Worm (Caenorhabditis elegans) whole organism, L4/young adult: ENCODE measurements around the gene R12C12.6.

Experiments used
- W03F9.2 ChIP-seq: fragments of 150-350 bp; optimal IDR thresholded peaks from 2 replicates; lab custom pipeline; 2014; ENCODE audit warnings: missing biosample characterization, missing genetic modification characterization
- dao-5 ChIP-seq: sonication (generic microtip); optimal IDR thresholded peaks from 2 replicates; lab custom pipeline; 2016; ENCODE audit warnings: missing genotype, missing genetic modification characterization, moderate library complexity, missing compliant biosample characterization
- him-1 ChIP-seq: sonication (generic microtip); optimal IDR thresholded peaks from 2 replicates; lab custom pipeline; 2016; ENCODE audit warnings: missing genotype, missing genetic modification reagents, missing genetic modification characterization, missing compliant biosample characterization

Gene R12C12.6

DNA sequence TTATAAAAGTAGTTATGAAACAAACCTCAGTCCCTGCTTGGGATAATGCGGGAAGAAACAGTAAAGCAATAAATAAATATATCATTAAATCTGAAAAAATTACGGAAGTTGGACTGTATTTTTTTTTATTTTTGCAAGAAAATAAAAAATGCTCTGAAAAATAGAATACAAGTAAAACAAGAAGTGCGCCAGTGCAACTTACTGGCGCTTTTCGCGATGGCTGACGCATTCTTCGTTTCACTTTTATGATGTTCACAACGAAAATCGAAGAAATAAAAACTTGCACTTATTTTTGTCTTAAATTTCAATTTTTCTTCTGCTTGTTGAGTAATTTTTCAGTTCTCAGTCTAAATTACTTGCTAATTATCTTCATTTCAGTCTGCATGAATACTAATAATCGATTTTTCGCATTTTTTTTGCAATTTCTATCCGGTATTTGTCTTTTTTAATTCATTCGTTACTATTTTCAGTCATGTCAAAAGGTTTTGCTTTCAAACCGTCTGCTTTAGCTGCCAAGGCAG is at the start of gene R12C12.6, which contains the start of gene ran-5:
TSS of gene R12C12.6 (minus strand) at position 229 of the 521 bp plus-strand sequence.
TSS of gene ran-5 (plus strand) at position 471 of the 521 bp plus-strand sequence.
- TF ChIP-seq W03F9.2 (tag; lab: Kevin White, UChicago) (peak; percentile 88), dao-5 (tag; lab: Kevin White, UChicago) (no peak), him-1 (tag; lab: Kevin White, UChicago) (peak; percentile 36)

DNA sequence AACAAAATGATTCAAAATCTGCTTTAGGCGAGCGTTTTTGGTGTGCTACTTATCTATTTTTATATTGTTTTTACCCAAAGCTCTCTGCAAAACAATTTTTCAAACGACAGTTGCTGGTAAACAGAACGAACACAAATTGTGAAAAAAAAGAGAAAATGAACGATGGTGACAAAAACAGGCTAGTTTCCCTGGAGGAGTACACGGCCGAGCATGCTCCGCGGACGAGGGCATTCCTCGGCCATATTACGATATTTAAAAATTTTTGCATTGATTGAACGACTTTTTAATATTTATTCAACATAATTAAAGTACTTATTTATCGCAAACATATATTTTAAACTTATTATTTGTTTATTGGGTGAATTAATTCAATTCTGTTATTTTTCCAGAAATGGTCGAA is 49.8 kb upstream of the R12C12.6 start, which contains the start of the genes tpp-2 and rbbp-5:
TSS of gene tpp-2 (minus strand) at position 157 of the 400 bp plus-strand sequence.
TSS of gene rbbp-5 (plus strand) at position 390 of the 400 bp plus-strand sequence.
- no peak for TF ChIP-seq W03F9.2 (tag; lab: Kevin White, UChicago)
- no peak for TF ChIP-seq him-1 (tag; lab: Kevin White, UChicago)
- no peak for TF ChIP-seq dao-5 (tag; lab: Kevin White, UChicago)

DNA sequence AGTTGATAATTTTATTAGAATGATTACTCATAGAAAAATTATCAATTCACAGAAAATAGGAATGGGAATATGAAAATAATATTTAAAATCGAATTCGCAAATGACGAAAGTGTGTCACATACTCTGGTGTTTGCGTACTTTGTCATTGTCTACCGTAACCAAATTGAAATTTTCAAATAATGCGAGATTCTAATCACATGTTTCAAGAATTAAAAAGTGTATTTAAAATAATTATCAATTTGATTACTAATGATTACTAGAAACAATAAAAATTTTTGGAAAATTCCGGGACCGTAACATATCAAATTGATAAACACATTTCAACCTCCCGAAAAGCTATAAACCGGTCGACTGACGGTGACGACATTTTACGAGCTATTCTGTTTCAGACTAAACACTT is 43.7 kb upstream of the R12C12.6 start, which contains the start of the genes fbf-2 and nspg-3:
TSS of gene fbf-2 (minus strand) at position 101 of the 400 bp plus-strand sequence.
TSS of gene nspg-3 (plus strand) at position 388 of the 400 bp plus-strand sequence.
- no peak for TF ChIP-seq dao-5 (tag; lab: Kevin White, UChicago)
- no peak for TF ChIP-seq him-1 (tag; lab: Kevin White, UChicago)
- TF ChIP-seq W03F9.2 (tag; lab: Kevin White, UChicago) = no peak

DNA sequence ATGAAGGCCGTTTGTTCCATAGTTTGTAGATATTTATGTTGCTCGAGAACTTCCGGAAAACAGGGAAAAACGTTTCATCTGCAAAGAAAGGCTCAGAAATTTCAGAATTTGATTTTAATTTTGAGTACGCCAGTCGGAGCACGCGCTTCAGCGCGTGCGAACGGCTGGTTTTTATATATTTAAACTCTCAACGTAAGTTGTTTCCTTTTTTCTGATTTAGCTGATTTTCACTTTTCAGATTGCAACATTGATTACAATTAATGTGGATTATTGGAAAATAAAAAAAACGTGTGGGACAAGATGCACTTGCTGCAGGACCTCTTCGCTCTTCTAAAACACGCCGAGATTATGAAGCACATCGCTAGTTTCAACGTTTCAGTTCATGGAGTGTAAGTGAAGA is 35.0 kb upstream of the R12C12.6 start, which contains the start of gene F21H12.3:
TSS of gene F21H12.3 (plus strand) at position 301 of the 400 bp plus-strand sequence.
- TF ChIP-seq W03F9.2 (tag; lab: Kevin White, UChicago) (no peak), him-1 (tag; lab: Kevin White, UChicago) (no peak), dao-5 (tag; lab: Kevin White, UChicago) (no peak)

DNA sequence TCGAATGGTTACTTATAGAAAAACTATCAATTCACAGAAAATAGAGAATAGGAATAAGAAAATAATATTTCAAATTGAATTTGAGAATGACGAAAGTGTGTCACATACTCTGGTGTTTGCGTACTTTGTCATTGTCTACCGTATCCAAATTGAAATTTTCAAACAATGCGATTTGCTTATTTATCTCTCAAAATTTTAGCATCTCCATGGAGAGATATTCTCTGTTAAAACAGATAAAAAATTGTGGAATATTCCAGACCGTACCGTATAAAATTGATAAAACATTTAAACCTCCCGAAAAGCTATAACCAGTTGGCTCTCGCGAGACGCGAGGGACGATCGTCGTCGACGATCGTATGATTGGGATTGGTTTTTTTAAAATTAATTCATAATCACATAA is 33.1 kb upstream of the R12C12.6 start, which contains the start of gene fbf-1:
TSS of gene fbf-1 (minus strand) at position 101 of the 400 bp plus-strand sequence.
- TF ChIP-seq W03F9.2 (tag; lab: Kevin White, UChicago) = no peak
- TF ChIP-seq him-1 (tag; lab: Kevin White, UChicago) = no peak
- no peak for TF ChIP-seq dao-5 (tag; lab: Kevin White, UChicago)

DNA sequence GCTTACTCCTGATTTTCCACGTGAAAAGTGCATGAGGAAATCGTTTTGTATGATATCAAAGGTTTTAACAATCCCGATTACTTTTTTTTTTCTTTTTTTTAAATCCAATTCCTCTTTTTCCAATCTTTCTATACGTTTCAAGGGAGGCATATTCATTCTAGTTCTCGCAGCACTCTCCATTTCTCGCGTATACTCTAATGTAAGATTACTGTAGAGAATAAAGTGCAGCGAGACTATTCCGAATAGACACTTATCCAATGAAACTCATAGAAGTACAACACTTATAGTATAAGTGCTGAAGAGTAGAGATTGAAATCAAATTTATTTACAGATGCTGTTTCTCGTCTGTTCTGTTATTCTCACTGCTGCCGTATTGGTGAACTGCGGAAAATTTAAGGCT is 29.9 kb upstream of the R12C12.6 start, which contains the start of gene H12I13.6:
TSS of gene H12I13.6 (plus strand) at position 301 of the 400 bp plus-strand sequence.
- TF ChIP-seq dao-5 (tag; lab: Kevin White, UChicago) (no peak), him-1 (tag; lab: Kevin White, UChicago) (no peak), W03F9.2 (tag; lab: Kevin White, UChicago) (no peak)

DNA sequence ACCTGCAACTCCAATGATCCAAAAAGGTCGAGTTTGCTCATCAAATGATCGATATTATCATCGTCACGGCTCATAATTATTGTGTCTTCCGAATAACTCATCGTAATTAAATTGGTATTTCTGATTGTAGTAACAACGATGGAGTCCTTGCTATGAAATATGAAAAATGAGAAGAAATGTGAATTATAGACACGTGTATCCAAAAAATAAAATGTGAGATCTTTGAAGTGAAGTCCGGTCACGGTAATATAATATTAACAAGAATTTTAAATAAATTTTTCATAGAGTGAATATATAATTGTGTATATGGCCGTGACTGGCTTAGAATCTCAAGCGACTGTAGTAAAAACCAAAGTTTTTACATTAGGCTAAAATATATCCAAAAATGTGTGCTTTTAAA is 19.4 kb upstream of the R12C12.6 start, which contains the start of gene H12I13.1:
TSS of gene H12I13.1 (minus strand) at position 101 of the 400 bp plus-strand sequence.
- TF ChIP-seq him-1 (tag; lab: Kevin White, UChicago) (no peak), dao-5 (tag; lab: Kevin White, UChicago) (no peak), W03F9.2 (tag; lab: Kevin White, UChicago) (no peak)

DNA sequence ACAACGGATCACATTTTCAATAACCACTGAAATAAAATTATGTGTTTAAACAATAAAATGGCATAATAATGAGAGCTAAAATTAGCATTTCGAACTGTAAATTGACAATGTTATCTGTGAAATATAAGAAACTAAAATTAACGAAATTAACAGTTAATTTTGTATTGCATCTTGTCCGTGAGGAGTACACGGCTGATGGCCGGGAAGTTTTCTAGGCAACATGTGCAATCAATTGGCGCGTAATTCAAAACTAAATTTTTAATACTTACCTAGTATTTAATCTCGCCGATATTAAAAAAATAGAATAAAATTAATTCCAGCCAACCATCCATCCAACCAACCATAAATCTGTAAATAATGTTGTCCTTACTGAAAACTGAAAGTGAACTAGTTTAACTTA is 13.8 kb upstream of the R12C12.6 start:
- no peak for TF ChIP-seq dao-5 (tag; lab: Kevin White, UChicago)
- peak; percentile 69 for TF ChIP-seq W03F9.2 (tag; lab: Kevin White, UChicago)
- peak; percentile 40 for TF ChIP-seq him-1 (tag; lab: Kevin White, UChicago)

DNA sequence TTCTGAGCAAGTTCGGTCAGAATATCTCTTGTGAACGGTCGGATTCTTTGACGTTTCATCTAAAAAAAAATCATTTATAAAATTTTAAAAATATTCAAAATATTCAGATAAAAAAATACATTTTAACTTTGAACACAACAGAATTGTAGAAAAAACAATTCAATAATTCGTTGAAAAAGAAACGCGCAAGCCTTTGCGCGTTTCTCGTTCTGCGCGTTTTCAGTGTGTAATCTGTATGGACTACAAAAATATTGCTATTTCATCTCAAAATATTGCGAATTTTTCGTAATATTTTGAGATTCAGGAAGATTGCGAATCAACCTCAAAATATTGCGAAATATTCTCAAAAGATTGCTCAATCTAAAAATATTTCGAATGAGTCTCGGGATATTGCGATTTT is 8.3 kb upstream of the R12C12.6 start, which contains the start of gene R12C12.7:
TSS of gene R12C12.7 (minus strand) at position 59 of the 400 bp plus-strand sequence.
- TF ChIP-seq dao-5 (tag; lab: Kevin White, UChicago) = no peak
- no peak for TF ChIP-seq W03F9.2 (tag; lab: Kevin White, UChicago)
- no peak for TF ChIP-seq him-1 (tag; lab: Kevin White, UChicago)

DNA sequence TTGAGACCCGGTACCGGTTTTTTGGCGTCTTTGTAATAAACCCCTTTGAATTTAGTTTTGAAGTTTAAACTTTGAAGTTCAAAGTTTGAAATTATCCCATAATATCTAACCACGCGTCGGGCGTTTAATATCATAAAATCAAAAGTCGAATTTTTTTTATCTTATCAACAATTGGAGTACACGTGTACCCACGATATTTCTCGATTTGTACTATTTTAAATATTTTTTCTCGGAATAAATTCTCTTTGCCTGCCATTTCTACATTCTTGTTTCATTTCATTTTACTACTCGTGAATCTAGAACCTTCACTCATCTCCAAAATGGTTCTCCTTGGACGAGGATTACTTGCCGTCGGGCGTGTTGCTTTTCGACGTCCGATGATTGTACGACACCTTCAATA is 2.5 kb upstream of the R12C12.6 start, which contains the start of gene gldc-1:
TSS of gene gldc-1 (plus strand) at position 301 of the 400 bp plus-strand sequence.
- TF ChIP-seq dao-5 (tag; lab: Kevin White, UChicago) (no peak), him-1 (tag; lab: Kevin White, UChicago) (no peak), W03F9.2 (tag; lab: Kevin White, UChicago) (no peak)

DNA sequence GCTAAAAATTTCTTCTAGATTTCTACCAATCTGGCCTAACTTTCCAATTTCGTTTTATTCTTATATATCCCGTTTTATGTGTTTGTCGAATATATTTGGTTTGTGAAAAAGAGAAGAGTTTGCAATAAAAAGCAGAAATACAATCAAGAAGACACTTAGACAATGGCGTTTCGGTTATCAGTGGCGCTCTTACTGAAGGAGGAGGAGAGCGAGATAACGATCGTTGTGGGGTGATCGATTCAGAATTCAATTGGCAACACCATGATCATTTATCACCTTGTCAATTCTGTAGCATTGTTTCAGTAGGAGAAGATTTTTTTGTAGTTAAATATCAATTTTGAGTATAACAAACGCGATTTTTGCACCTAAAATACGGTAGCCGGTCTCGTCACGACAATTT is 1.9 kb upstream of the R12C12.6 start:
- TF ChIP-seq him-1 (tag; lab: Kevin White, UChicago) = no peak
- TF ChIP-seq W03F9.2 (tag; lab: Kevin White, UChicago) = no peak
- no peak for TF ChIP-seq dao-5 (tag; lab: Kevin White, UChicago)

DNA sequence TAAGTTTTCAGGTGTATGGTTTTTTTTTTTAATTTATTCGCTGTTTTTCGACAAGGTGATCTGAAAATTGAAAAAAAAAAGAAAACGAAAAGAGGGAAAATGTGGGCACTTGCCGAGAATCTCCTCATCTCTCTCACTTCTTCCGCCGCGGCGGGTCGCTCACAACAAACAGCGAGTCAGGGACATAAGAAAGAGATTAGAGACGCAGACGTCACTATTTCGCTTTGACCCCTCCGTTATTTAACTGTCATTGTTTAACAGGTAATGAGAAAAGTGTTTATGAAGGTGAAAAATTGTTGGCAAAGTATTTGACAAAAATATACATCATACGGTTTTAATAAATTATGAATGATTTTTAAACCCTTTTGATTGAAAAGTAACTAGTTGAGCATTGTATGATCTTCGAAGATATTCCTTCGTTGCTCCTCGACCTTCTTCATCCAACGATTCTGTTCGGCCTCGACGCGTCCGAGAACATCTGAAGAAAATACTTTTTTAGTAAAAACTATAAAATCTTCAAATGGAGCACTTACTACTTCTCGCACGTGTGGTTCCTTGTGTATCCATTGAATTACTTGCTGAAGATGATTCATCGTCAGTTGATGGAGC is 1.5 kb downstream of the R12C12.6 start:
- TF ChIP-seq W03F9.2 (tag; lab: Kevin White, UChicago) (no peak), him-1 (tag; lab: Kevin White, UChicago) (no peak), dao-5 (tag; lab: Kevin White, UChicago) (no peak)

DNA sequence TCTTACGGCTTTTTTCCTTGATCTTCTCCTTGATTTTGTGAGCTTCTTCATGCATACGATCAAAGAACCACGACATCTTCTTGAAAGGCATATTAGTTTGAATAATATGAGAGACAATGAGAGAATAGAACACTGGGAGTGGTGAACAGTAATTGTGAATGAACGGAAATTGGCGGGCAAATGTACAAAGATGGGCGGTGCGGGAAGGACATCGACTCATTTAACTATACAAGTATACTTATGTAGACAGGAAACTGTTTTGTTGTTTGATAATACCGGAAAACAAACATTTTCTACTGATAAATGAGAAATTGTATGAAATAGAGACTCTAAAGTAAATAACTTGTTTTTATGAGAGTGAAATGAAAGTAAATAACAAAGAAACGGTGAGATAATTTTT is 2.6 kb downstream of the R12C12.6 start, which contains the start of gene R12C12.5:
TSS of gene R12C12.5 (minus strand) at position 101 of the 400 bp plus-strand sequence.
- TF ChIP-seq him-1 (tag; lab: Kevin White, UChicago) = no peak
- TF ChIP-seq W03F9.2 (tag; lab: Kevin White, UChicago) = no peak
- TF ChIP-seq dao-5 (tag; lab: Kevin White, UChicago) = no peak
